Fruit fly (Drosophila melanogaster) whole organism, embryonic: ENCODE data around the gene SPoCk.

Experiments
- Atf-2 ChIP-seq: fragments of 200-800 bp; sonication (Bioruptor generic); optimal IDR thresholded peaks from 2 replicates; lab custom pipeline; 2016; ENCODE audit warnings: missing biosample characterization, missing genetic modification characterization
- Bdp1 ChIP-seq: fragments of 200-800 bp; sonication (Bioruptor generic); optimal IDR thresholded peaks from 3 replicates; lab custom pipeline; 2016; ENCODE audit warnings: missing biosample characterization, missing genetic modification characterization
- Bteb2 ChIP-seq: fragments of 200-800 bp; sonication (Bioruptor generic); optimal IDR thresholded peaks from 2 replicates; lab custom pipeline; 2016; ENCODE audit warnings: missing biosample characterization, missing genetic modification characterization
- C15 ChIP-seq: fragments of 200-800 bp; sonication (Bioruptor generic); IDR thresholded peaks from 3 replicates; pipeline ENCODE4 v1.3.6; 2022; ENCODE audit warnings: missing biosample characterization, missing genetic modification characterization
- CG10274 ChIP-seq: fragments of 200-800 bp; sonication (Bioruptor generic); optimal IDR thresholded peaks from 3 replicates; lab custom pipeline; 2017; ENCODE audit warnings: missing biosample characterization, mild to moderate bottlenecking, missing genetic modification characterization
- CG10431 ChIP-seq: fragments of 200-800 bp; sonication (Bioruptor generic); optimal IDR thresholded peaks from 3 replicates; lab custom pipeline; 2018; ENCODE audit warnings: missing biosample characterization, mild to moderate bottlenecking, missing genetic modification characterization
- CG11398 ChIP-seq: fragments of 200-800 bp; sonication (Bioruptor generic); optimal IDR thresholded peaks from 2 replicates; lab custom pipeline; 2016; ENCODE audit warnings: missing biosample characterization, missing genetic modification characterization
- CG12071 ChIP-seq: fragments of 200-800 bp; sonication (Bioruptor generic); optimal IDR thresholded peaks from 3 replicates; lab custom pipeline; 2018; ENCODE audit warnings: missing biosample characterization, mild to moderate bottlenecking, missing genetic modification characterization
- CG12155 ChIP-seq: fragments of 200-800 bp; sonication (Bioruptor generic); optimal IDR thresholded peaks from 3 replicates; lab custom pipeline; 2016; ENCODE audit warnings: missing biosample characterization, missing genetic modification characterization
- CG13296 ChIP-seq: fragments of 200-800 bp; sonication (Bioruptor generic); optimal IDR thresholded peaks from 3 replicates; lab custom pipeline; 2018; ENCODE audit warnings: missing biosample characterization, mild to moderate bottlenecking, missing genetic modification characterization
- CG15269 ChIP-seq: fragments of 200-800 bp; sonication (Bioruptor generic); optimal IDR thresholded peaks from 2 replicates; lab custom pipeline; 2018; ENCODE audit warnings: missing biosample characterization, mild to moderate bottlenecking, missing genetic modification characterization, moderate library complexity
- CG16779 ChIP-seq: fragments of 200-800 bp; sonication (Bioruptor generic); IDR thresholded peaks from 2 replicates; pipeline ENCODE4 v1.3.6; 2022; ENCODE audit warnings: missing biosample characterization, missing genetic modification characterization
- CG16863 ChIP-seq: fragments of 200-800 bp; sonication (Bioruptor generic); optimal IDR thresholded peaks from 3 replicates; lab custom pipeline; 2016; ENCODE audit warnings: missing biosample characterization, missing genetic modification characterization
- CG18011 ChIP-seq: fragments of 200-800 bp; sonication (Bioruptor generic); optimal IDR thresholded peaks from 2 replicates; lab custom pipeline; 2017; ENCODE audit warnings: missing biosample characterization, missing genetic modification characterization, mild to moderate bottlenecking, moderate library complexity, missing genotype
- CG18764 ChIP-seq: fragments of 200-800 bp; sonication (Bioruptor generic); optimal IDR thresholded peaks from 3 replicates; lab custom pipeline; 2016; ENCODE audit warnings: missing biosample characterization, missing genetic modification characterization
- CG32767 ChIP-seq: fragments of 200-800 bp; sonication (Bioruptor generic); IDR thresholded peaks from 2 replicates; pipeline ENCODE4 v1.3.6; 2022; ENCODE audit warnings: missing biosample characterization, missing genetic modification characterization
- CG4854 ChIP-seq: fragments of 200-800 bp; sonication (Bioruptor generic); optimal IDR thresholded peaks from 2 replicates; lab custom pipeline; 2016; ENCODE audit warnings: missing biosample characterization, missing genetic modification characterization, inconsistent platforms
- CG6175 ChIP-seq: fragments of 200-800 bp; sonication (Bioruptor generic); IDR thresholded peaks from 3 replicates; pipeline ENCODE4 v1.3.6; 2022; ENCODE audit warnings: missing biosample characterization, missing genetic modification characterization
- CG6254 ChIP-seq: fragments of 200-800 bp; sonication (Bioruptor generic); optimal IDR thresholded peaks from 3 replicates; lab custom pipeline; 2017; ENCODE audit warnings: mild to moderate bottlenecking, missing biosample characterization, missing genetic modification reagents, missing genetic modification characterization
- CG8281 ChIP-seq: fragments of 200-800 bp; sonication (Bioruptor generic); optimal IDR thresholded peaks from 2 replicates; lab custom pipeline; 2018; ENCODE audit warnings: missing biosample characterization, mild to moderate bottlenecking, missing genetic modification characterization, moderate library complexity
- CG9932 ChIP-seq: fragments of 200-800 bp; sonication (Bioruptor generic); IDR thresholded peaks from 2 replicates; pipeline ENCODE4 v1.3.6; 2022; ENCODE audit warnings: missing biosample characterization, missing genetic modification characterization
- H15 ChIP-seq: fragments of 200-800 bp; sonication (Bioruptor generic); IDR thresholded peaks from 3 replicates; pipeline ENCODE4 v1.3.6; 2022; ENCODE audit warnings: missing biosample characterization, missing genetic modification characterization
- Hmr ChIP-seq: fragments of 200-800 bp; sonication (Bioruptor generic); optimal IDR thresholded peaks from 3 replicates; lab custom pipeline; 2017; ENCODE audit warnings: mild to moderate bottlenecking, missing biosample characterization, missing genetic modification reagents, missing genetic modification characterization
- Nf-YB ChIP-seq: fragments of 200-800 bp; sonication (Bioruptor generic); optimal IDR thresholded peaks from 3 replicates; lab custom pipeline; 2019; ENCODE audit warnings: missing biosample characterization, mild to moderate bottlenecking, missing genetic modification characterization, moderate library complexity
- Pdp1 ChIP-seq, 2 experiments: fragments of 200-800 bp; sonication (Bioruptor generic); optimal IDR thresholded peaks; 3 replicates each; lab custom pipeline; 2016; ENCODE audit warnings: missing biosample characterization in 2 of 2, missing genetic modification characterization in 2 of 2, mild to moderate bottlenecking in 1 of 2, moderate library complexity in 1 of 2
- Side ChIP-seq: fragments of 200-800 bp; sonication (Bioruptor generic); optimal IDR thresholded peaks from 2 replicates; lab custom pipeline; 2016; ENCODE audit warnings: missing biosample characterization, missing genetic modification characterization
- Spps ChIP-seq: fragments of 200-800 bp; sonication (Bioruptor generic); optimal IDR thresholded peaks from 2 replicates; lab custom pipeline; 2018; ENCODE audit warnings: missing biosample characterization, mild to moderate bottlenecking, missing genetic modification characterization
- Trl ChIP-seq, 3 experiments: fragments of >200 bp in 2 of 3; fragments of 200-800 bp in 1 of 3; sonication (Bioruptor generic) in 1 of 3; optimal IDR thresholded peaks; 2 replicates in 1 of 3; 3 replicates in 2 of 3; lab custom pipeline; 2016 to 2017; ENCODE audit warnings: missing biosample characterization in 1 of 3, missing genetic modification characterization in 1 of 3
- Xrp1 ChIP-seq: fragments of 200-800 bp; sonication (Bioruptor generic); IDR thresholded peaks from 2 replicates; pipeline ENCODE4 v1.3.6; 2022; ENCODE audit warnings: missing biosample characterization, missing genetic modification characterization
- ase ChIP-seq: fragments of 200-800 bp; sonication (Bioruptor generic); IDR thresholded peaks from 3 replicates; pipeline ENCODE4 v1.3.6; 2022; ENCODE audit warnings: missing biosample characterization, missing genetic modification characterization
- caup ChIP-seq: fragments of 200-800 bp; sonication (Bioruptor generic); optimal IDR thresholded peaks from 3 replicates; lab custom pipeline; 2017; ENCODE audit warnings: missing biosample characterization, mild to moderate bottlenecking, missing genetic modification characterization, moderate library complexity; ENCODE audit not compliant: severe bottlenecking
- dati ChIP-seq: fragments of 200-800 bp; sonication (Bioruptor generic); IDR thresholded peaks from 2 replicates; pipeline ENCODE4 v1.3.6; 2022; ENCODE audit warnings: missing biosample characterization, missing genetic modification characterization
- dmrt11E ChIP-seq: fragments of 200-800 bp; sonication (Bioruptor generic); optimal IDR thresholded peaks from 3 replicates; lab custom pipeline; 2018; ENCODE audit warnings: missing biosample characterization, mild to moderate bottlenecking, missing genetic modification characterization, moderate library complexity
- esg ChIP-seq: fragments of 200-800 bp; sonication (Bioruptor generic); conservative IDR thresholded peaks from 2 replicates; pipeline ENCODE4 v1.3.6; 2022; ENCODE audit warnings: missing biosample characterization, missing genetic modification characterization
- gcm ChIP-seq: fragments of 200-800 bp; sonication (Bioruptor generic); optimal IDR thresholded peaks from 2 replicates; lab custom pipeline; 2019; ENCODE audit warnings: missing biosample characterization, mild to moderate bottlenecking, missing genetic modification characterization, moderate library complexity
- jing ChIP-seq: fragments of 200-800 bp; sonication (Bioruptor generic); optimal IDR thresholded peaks from 2 replicates; lab custom pipeline; 2018; ENCODE audit warnings: missing biosample characterization, mild to moderate bottlenecking, missing genetic modification characterization
- kni ChIP-seq: fragments of 200-800 bp; sonication (Bioruptor generic); optimal IDR thresholded peaks from 3 replicates; lab custom pipeline; 2017; ENCODE audit warnings: mild to moderate bottlenecking, missing biosample characterization, missing genetic modification reagents, missing genetic modification characterization
- lbe ChIP-seq: fragments of 200-800 bp; sonication (Bioruptor generic); optimal IDR thresholded peaks from 2 replicates; lab custom pipeline; 2016; ENCODE audit warnings: missing biosample characterization, mild to moderate bottlenecking, missing genetic modification characterization
- lov ChIP-seq, 2 experiments: fragments of 200-800 bp in 1 of 2; fragments of >200 bp in 1 of 2; sonication (Bioruptor generic) in 1 of 2; IDR thresholded peaks in 1 of 2; optimal IDR thresholded peaks in 1 of 2; 2 replicates in 1 of 2; 3 replicates in 1 of 2; pipeline versions ENCODE4 v1.3.6 to Lab custom; 2017 to 2022; ENCODE audit warnings: missing biosample characterization in 1 of 2, missing genetic modification characterization in 1 of 2
- org-1 ChIP-seq: fragments of 200-800 bp; sonication (Bioruptor generic); optimal IDR thresholded peaks from 2 replicates; lab custom pipeline; 2017; ENCODE audit warnings: missing biosample characterization, missing genetic modification characterization
- pho ChIP-seq: fragments of 200-800 bp; sonication (Bioruptor generic); optimal IDR thresholded peaks from 2 replicates; lab custom pipeline; 2016; ENCODE audit warnings: missing biosample characterization, missing genetic modification characterization
- repo ChIP-seq: fragments of 200-800 bp; sonication (Bioruptor generic); optimal IDR thresholded peaks from 2 replicates; lab custom pipeline; 2016; ENCODE audit warnings: missing biosample characterization, missing genetic modification characterization
- sim ChIP-seq: fragments of 200-800 bp; sonication (Bioruptor generic); IDR thresholded peaks from 2 replicates; pipeline ENCODE4 v1.3.6; 2022; ENCODE audit warnings: missing biosample characterization, missing genetic modification characterization
- slou ChIP-seq: fragments of 200-800 bp; sonication (Bioruptor generic); optimal IDR thresholded peaks from 3 replicates; lab custom pipeline; 2016; ENCODE audit warnings: missing biosample characterization, missing genetic modification characterization
- sna ChIP-seq: fragments of 200-800 bp; sonication (Bioruptor generic); IDR thresholded peaks from 2 replicates; pipeline ENCODE4 v1.3.6; 2022; ENCODE audit warnings: missing biosample characterization, missing genetic modification characterization; ENCODE audit not compliant: partially characterized antibody
- sob ChIP-seq: fragments of 200-800 bp; sonication (Bioruptor generic); IDR thresholded peaks from 2 replicates; pipeline ENCODE4 v1.3.6; 2022; ENCODE audit warnings: missing biosample characterization, missing genetic modification characterization
- stwl ChIP-seq: fragments of 200-800 bp; sonication (Bioruptor generic); optimal IDR thresholded peaks from 3 replicates; lab custom pipeline; 2018; ENCODE audit warnings: missing biosample characterization, mild to moderate bottlenecking, missing genetic modification characterization, moderate library complexity
- tio ChIP-seq: fragments of 200-800 bp; sonication (Bioruptor generic); optimal IDR thresholded peaks from 2 replicates; lab custom pipeline; 2017; ENCODE audit warnings: missing biosample characterization, missing genetic modification characterization, inconsistent platforms
- usp ChIP-seq: fragments of >200 bp; optimal IDR thresholded peaks from 2 replicates; lab custom pipeline; 2017; ENCODE audit warnings: missing biosample characterization, missing genetic modification characterization
- z ChIP-seq: fragments of 200-800 bp; sonication (Bioruptor generic); IDR thresholded peaks from 3 replicates; pipeline ENCODE4 v1.3.6; 2022; ENCODE audit warnings: missing biosample characterization, missing genetic modification characterization

The SPoCk gene

DNA sequence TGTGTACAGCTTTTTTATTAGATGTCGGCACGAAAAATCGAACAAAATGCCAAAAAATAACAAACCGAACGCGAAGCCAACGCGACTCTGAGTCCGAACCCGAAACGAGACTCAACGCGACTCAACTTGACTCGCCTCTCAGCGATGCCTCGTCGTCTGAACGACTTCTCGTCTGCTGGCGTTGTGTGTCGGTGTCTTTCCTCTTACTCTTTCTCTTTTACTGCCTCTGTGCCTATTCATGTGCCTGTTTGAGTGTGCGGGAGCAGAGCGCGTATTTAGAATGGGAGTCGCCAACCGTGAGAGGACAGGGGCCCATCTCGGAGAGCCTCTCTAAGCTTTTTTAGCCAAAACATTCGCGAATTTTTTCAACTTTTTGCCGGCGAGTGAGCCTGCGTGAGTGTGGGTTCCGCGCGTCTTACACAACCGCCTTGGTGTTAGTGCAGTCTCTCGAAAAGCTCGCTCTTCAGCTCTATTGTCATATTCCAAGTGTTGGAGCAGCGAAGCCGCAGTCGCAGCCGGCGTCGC, 75.5 kb downstream of the SPoCk start (continued):
- TF ChIP-seq sob = no peak; the same call in 1 of the 2 replicates
- no peak for TF ChIP-seq esg (GFP tag; lab: Robert Waterston, UW)
- TF ChIP-seq caup (GFP tag; lab: Kevin White, UChicago) = peak; percentile 12
- TF ChIP-seq CG4854 = no peak
- TF ChIP-seq org-1 (GFP tag; lab: Kevin White, UChicago) = no peak
- no peak for TF ChIP-seq lov (optimal IDR thresholded peaks at IDR 0.05; lab: Kevin White, UChicago)
- TF ChIP-seq lov (GFP tag; IDR thresholded peaks at IDR 0.05; lab: Robert Waterston, UW) = no peak
- no peak for TF ChIP-seq Bteb2 (GFP tag; lab: Kevin White, UChicago)
- no peak for TF ChIP-seq dati
- TF ChIP-seq CG10431 (GFP tag; lab: Kevin White, UChicago) = no peak
- TF ChIP-seq CG18764 (GFP tag; lab: Kevin White, UChicago) = no peak
- TF ChIP-seq CG16779 (GFP tag; lab: Robert Waterston, UW) = no peak
- no peak for TF ChIP-seq C15 (GFP tag; lab: Robert Waterston, UW)
- no peak for TF ChIP-seq CG18011 (GFP tag; lab: Kevin White, UChicago)
- TF ChIP-seq CG12155 (GFP tag; lab: Kevin White, UChicago) = peak; percentile 30
- no peak for TF ChIP-seq gcm (GFP tag; lab: Kevin White, UChicago)
- TF ChIP-seq z (GFP tag; lab: Robert Waterston, UW) = peak; percentile 15; the same call in 1 of the 3 replicates
- no peak for TF ChIP-seq CG10274 (GFP tag; lab: Kevin White, UChicago)
- no peak for TF ChIP-seq pho (GFP tag; lab: Kevin White, UChicago)
- peak in 1 of 2 experiments; percentile 58 for TF ChIP-seq Pdp1 (GFP tag; optimal IDR thresholded peaks at IDR 0.05; lab: Kevin White, UChicago)
- peak; percentile 77; the same call in 2 of the 3 replicates for TF ChIP-seq CG6175 (GFP tag; lab: Robert Waterston, UW)
- no peak for TF ChIP-seq kni (GFP tag; lab: Kevin White, UChicago)
- TF ChIP-seq Bdp1 (GFP tag; lab: Kevin White, UChicago) = no peak
- TF ChIP-seq slou (GFP tag; lab: Kevin White, UChicago) = no peak
- no peak for TF ChIP-seq CG12071 (GFP tag; lab: Kevin White, UChicago)
- no peak for TF ChIP-seq CG15269 (tag; lab: Kevin White, UChicago)
- no peak for TF ChIP-seq Nf-YB
- no peak for TF ChIP-seq stwl (tag; lab: Kevin White, UChicago)
- TF ChIP-seq CG32767 = no peak
- no peak for TF ChIP-seq repo (GFP tag; lab: Kevin White, UChicago)
- TF ChIP-seq sim (GFP tag; lab: Robert Waterston, UW) = no peak
- peak; percentile 91 for TF ChIP-seq lbe (GFP tag; lab: Kevin White, UChicago)
- TF ChIP-seq Atf-2 = no peak
- TF ChIP-seq ase = no peak
- TF ChIP-seq jing (GFP tag; lab: Kevin White, UChicago) = no peak
- 0 out of 2 replicates have a peak, but pooled peaks have one; percentile 14 for TF ChIP-seq CG9932 (GFP tag; lab: Robert Waterston, UW)
- peak; percentile 85 to 99 for TF ChIP-seq Trl (optimal IDR thresholded peaks at IDR 0.05; lab: Kevin White, UChicago)
- TF ChIP-seq Trl (GFP tag; optimal IDR thresholded peaks at IDR 0.05; lab: Kevin White, UChicago) = no peak
- TF ChIP-seq tio (GFP tag; lab: Kevin White, UChicago) = no peak
- TF ChIP-seq CG8281 = no peak
- peak; percentile 19 for TF ChIP-seq CG13296 (GFP tag; lab: Kevin White, UChicago)
- no peak for TF ChIP-seq Spps
- no peak for TF ChIP-seq Xrp1 (GFP tag; lab: Robert Waterston, UW)
- TF ChIP-seq Side (GFP tag; lab: Kevin White, UChicago) = no peak
- TF ChIP-seq sna (GFP tag; lab: Robert Waterston, UW) = 0 out of 2 replicates have a peak, but pooled peaks have one; percentile 52
- no peak for TF ChIP-seq CG11398 (GFP tag; lab: Kevin White, UChicago)
- TF ChIP-seq usp = no peak
- TF ChIP-seq CG6254 (GFP tag; lab: Kevin White, UChicago) = no peak
- no peak for TF ChIP-seq Hmr (GFP tag; lab: Kevin White, UChicago)
- no peak for TF ChIP-seq H15 (GFP tag; lab: Robert Waterston, UW)
- no peak for TF ChIP-seq dmrt11E
- no peak for TF ChIP-seq CG16863 (GFP tag; lab: Kevin White, UChicago)
